Worm (Caenorhabditis elegans): Measurements from ENCODE around the gene F37B12.1.

F37B12.1 gene

DNA sequence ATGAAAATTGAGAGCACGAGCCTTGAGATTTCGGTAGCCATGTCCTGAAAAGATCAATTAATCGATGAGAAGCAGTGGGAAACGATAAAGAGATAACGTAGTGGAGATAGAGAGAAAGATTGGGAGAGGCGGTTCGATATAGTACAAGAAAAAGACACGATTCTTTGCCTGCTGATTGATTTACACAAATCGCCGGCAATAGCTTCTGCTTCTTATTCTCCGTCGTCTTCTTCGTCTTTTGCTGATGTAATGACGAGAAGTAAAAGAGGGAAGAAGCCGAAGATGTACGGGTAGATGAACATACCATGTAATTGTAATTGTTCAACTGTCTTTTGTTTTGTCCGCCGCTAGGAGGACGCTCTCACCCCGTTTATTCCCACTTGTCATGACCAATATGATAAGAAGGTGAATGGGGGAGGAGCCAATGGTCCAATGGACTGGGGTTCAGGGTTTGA, at the start of gene F37B12.1:
Gene F37B12.1, minus strand, starts transcription at position 51 of the 455 bp plus-strand sequence.
- TF ChIP-seq ceh-88 (GFP tag; IDR thresholded peaks at IDR 0.05), result no peak
- peak; percentile 7 for TF ChIP-seq blmp-1 (tag; optimal IDR thresholded peaks at IDR 0.05)
- no peak for TF ChIP-seq nhr-47 (tag; optimal IDR thresholded peaks at IDR 0.05)
- peak in 1 of 6 experiments; percentile 14 for TF ChIP-seq elt-3 (tag; optimal IDR thresholded peaks at IDR 0.05)
- TF ChIP-seq unc-86 (tag; optimal IDR thresholded peaks at IDR 0.05), result no peak
- no peak for TF ChIP-seq snu-23 (GFP tag; optimal IDR thresholded peaks at IDR 0.05)
- no peak for TF ChIP-seq sup-37 (GFP tag; optimal IDR thresholded peaks at IDR 0.05)
- no peak for TF ChIP-seq fkh-8 (tag; optimal IDR thresholded peaks at IDR 0.05)
- TF ChIP-seq fkh-10 (GFP tag; optimal IDR thresholded peaks at IDR 0.05), result no peak
- no peak for TF ChIP-seq rnt-1 (tag; optimal IDR thresholded peaks at IDR 0.05)
- no peak for TF ChIP-seq ceh-90 (tag; optimal IDR thresholded peaks at IDR 0.05)
- no peak for TF ChIP-seq nhr-237 (tag; optimal IDR thresholded peaks at IDR 0.05)
- no peak for TF ChIP-seq nhr-76 (tag; optimal IDR thresholded peaks at IDR 0.05)

DNA sequence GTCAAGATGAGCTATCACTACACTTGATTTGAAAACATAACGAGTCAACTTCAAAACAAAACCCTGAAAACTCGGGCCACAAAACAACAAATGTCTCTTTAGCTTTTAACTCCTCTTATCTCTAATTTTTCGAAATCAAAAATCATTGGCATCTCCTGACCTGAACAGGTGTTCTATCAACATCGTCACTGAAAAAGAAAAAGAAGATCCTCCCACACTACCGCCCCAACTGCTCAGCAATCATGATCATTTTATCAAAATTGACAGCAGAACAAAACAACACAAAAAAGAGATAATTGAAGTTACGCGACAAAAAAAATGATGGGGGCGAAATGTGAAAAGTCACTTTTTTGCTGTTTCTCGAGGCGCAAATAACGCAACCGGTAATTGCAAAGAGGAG, 49.3 kb upstream of the F37B12.1 start:
- TF ChIP-seq nhr-71 (tag; optimal IDR thresholded peaks at IDR 0.05) (peak; percentile 25), lin-14 (GFP tag; optimal IDR thresholded peaks at IDR 0.05) (peak; percentile 56), rnt-1 (tag; optimal IDR thresholded peaks at IDR 0.05) (peak; percentile 31), nhr-11 (tag; optimal IDR thresholded peaks at IDR 0.05) (no peak), pag-3 (tag; optimal IDR thresholded peaks at IDR 0.05; ENCODE audit: borderline replicate concordance, insufficient read depth) (peak; percentile 23)

ce11 chrII:9076098-9076879, 47.2 kb upstream of the F37B12.1 start:
- TF ChIP-seq efl-1 (optimal IDR thresholded peaks at IDR 0.05) (no peak), efl-1 (GFP tag; optimal IDR thresholded peaks at IDR 0.05 in 1 of 2) (peak in 1 of 2 experiments; percentile 44), rnt-1 (tag; optimal IDR thresholded peaks at IDR 0.05) (peak; percentile 29), swsn-7 (tag; optimal IDR thresholded peaks at IDR 0.05) (no peak), nhr-237 (tag; optimal IDR thresholded peaks at IDR 0.05) (no peak), nhr-71 (tag; optimal IDR thresholded peaks at IDR 0.05) (peak; percentile 16), nhr-47 (tag; optimal IDR thresholded peaks at IDR 0.05) (no peak), lin-14 (GFP tag; optimal IDR thresholded peaks at IDR 0.05) (peak; percentile 56), blmp-1 (tag; optimal IDR thresholded peaks at IDR 0.05) (peak; percentile 4)

ce11 chrII:9074492-9074891, 45.4 kb upstream of the F37B12.1 start:
- TF ChIP-seq efl-1 (optimal IDR thresholded peaks at IDR 0.05) (no peak), efl-1 (GFP tag; optimal IDR thresholded peaks at IDR 0.05 in 1 of 2) (peak in 1 of 2 experiments; percentile 21), nhr-84 (tag; optimal IDR thresholded peaks at IDR 0.05) (no peak)

DNA sequence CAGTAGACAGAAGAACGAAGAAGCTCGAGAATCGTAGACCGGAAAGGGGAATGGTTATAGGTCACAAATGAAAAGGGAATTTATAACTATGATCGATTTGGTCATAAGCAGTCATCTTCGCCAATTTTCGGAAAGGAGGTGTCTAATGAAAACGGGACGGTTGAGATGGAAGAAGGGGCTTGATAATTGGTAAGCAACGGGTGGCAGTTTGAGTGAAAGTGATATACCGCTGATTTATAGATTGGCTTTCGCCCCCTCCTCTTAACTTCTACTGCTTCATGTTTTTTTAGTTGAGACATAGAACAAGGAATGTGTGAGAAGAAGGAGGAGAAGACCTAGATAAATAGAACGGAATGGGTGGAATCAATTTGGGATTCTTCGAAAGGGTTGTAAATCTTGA, 43.7 kb upstream of the F37B12.1 start:
- no peak for TF ChIP-seq nhr-12 (tag; optimal IDR thresholded peaks at IDR 0.05)
- TF ChIP-seq pax-3 (tag; optimal IDR thresholded peaks at IDR 0.05), result no peak
- TF ChIP-seq nhr-90 (tag; optimal IDR thresholded peaks at IDR 0.05; ENCODE audit: poor library complexity), result no peak
- TF ChIP-seq sox-4 (tag; optimal IDR thresholded peaks at IDR 0.05), result no peak
- no peak for TF ChIP-seq fos-1 (tag; optimal IDR thresholded peaks at IDR 0.05)
- no peak for TF ChIP-seq snu-23 (GFP tag; optimal IDR thresholded peaks at IDR 0.05)
- TF ChIP-seq dsc-1 (tag; optimal IDR thresholded peaks at IDR 0.05), result peak; percentile 6
- TF ChIP-seq blmp-1 (tag; optimal IDR thresholded peaks at IDR 0.05), result peak; percentile 72

DNA sequence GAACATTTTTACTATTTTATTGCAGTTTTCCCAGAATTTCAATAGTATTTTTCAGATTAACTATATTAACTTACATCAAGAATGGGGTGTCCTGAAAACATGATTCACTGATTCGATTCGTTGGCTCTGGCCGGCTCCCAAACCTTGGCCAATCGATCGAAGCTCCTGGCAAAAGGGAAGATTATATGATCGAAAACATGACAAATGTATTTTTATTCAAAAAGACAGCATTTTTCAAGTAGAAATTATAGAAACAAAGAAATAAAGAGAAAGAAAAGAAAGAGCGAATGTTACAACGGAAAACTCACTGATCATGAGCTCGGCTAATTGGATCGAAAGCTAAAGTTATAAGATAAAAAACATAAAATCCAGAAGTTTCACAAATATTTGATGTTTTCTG, 41.7 kb upstream of the F37B12.1 start, which contains the start of gene T24B8.4:
Gene T24B8.4, minus strand, starts transcription at position 101 of the 400 bp plus-strand sequence.
- no peak for TF ChIP-seq sptf-1 (tag; optimal IDR thresholded peaks at IDR 0.05)
- no peak for TF ChIP-seq ztf-4 (tag; optimal IDR thresholded peaks at IDR 0.05)
- TF ChIP-seq xbp-1 (tag; optimal IDR thresholded peaks at IDR 0.05), result no peak
- no peak for TF ChIP-seq sox-4 (tag; optimal IDR thresholded peaks at IDR 0.05)
- TF ChIP-seq ceh-88 (GFP tag; IDR thresholded peaks at IDR 0.05), result no peak
- no peak for TF ChIP-seq hpl-2 (GFP tag; optimal IDR thresholded peaks at IDR 0.05)
- no peak for TF ChIP-seq elt-3 (tag; optimal IDR thresholded peaks at IDR 0.05)
- no peak for TF ChIP-seq sup-37 (GFP tag; optimal IDR thresholded peaks at IDR 0.05)
- TF ChIP-seq hlh-4 (tag; optimal IDR thresholded peaks at IDR 0.05), result no peak
- no peak for TF ChIP-seq rnt-1 (tag; optimal IDR thresholded peaks at IDR 0.05)
- no peak for TF ChIP-seq C34B4.2 (tag; optimal IDR thresholded peaks at IDR 0.05)
